Worm (Caenorhabditis elegans) whole organism, mixed stage, embryonic: ENCODE results near the gene T25G12.13.
A peak's percentile ranks its signal among the peaks of the same experiment; 100 is the strongest.

Experiments
- M03D4.4 ChIP-seq: sonication (generic microtip); optimal IDR thresholded peaks from 2 replicates; lab custom pipeline; 2017; ENCODE audit warnings: mild to moderate bottlenecking, missing genetic modification characterization, missing compliant biosample characterization
- ceh-39 ChIP-seq: fragments of 150-350 bp; optimal IDR thresholded peaks from 2 replicates; lab custom pipeline; 2014; ENCODE audit warnings: missing biosample characterization, missing genetic modification characterization
- ceh-83 ChIP-seq: fragments of 200-800 bp; sonication (Bioruptor generic); optimal IDR thresholded peaks from 2 replicates; lab custom pipeline; 2018; ENCODE audit warnings: mild to moderate bottlenecking, missing genetic modification characterization, missing compliant biosample characterization
- ces-1 ChIP-seq: fragments of 150-350 bp; optimal IDR thresholded peaks from 2 replicates; lab custom pipeline; 2014; ENCODE audit warnings: missing biosample characterization, missing genetic modification reagents, missing genetic modification characterization
- cnd-1 ChIP-seq: fragments of 200-800 bp; sonication (Bioruptor generic); optimal IDR thresholded peaks from 2 replicates; lab custom pipeline; 2018; ENCODE audit warnings: mild to moderate bottlenecking, missing genetic modification characterization, missing compliant biosample characterization
- drap-1 ChIP-seq: fragments of 200-800 bp; sonication (Bioruptor generic); optimal IDR thresholded peaks from 3 replicates; lab custom pipeline; 2018; ENCODE audit warnings: mild to moderate bottlenecking, missing genetic modification characterization, missing compliant biosample characterization
- elt-1 ChIP-seq: sonication (generic microtip); optimal IDR thresholded peaks from 2 replicates; lab custom pipeline; 2017; ENCODE audit warnings: missing genetic modification characterization, mild to moderate bottlenecking, missing compliant biosample characterization, antibody characterized with exemption, moderate library complexity, borderline replicate concordance; ENCODE audit not compliant: insufficient read depth
- elt-3 ChIP-seq: fragments of 150-350 bp; optimal IDR thresholded peaks from 2 replicates; lab custom pipeline; 2014; ENCODE audit warnings: missing biosample characterization, missing genetic modification characterization
- flh-1 ChIP-seq: fragments of 200-800 bp; sonication (Bioruptor generic); optimal IDR thresholded peaks from 2 replicates; lab custom pipeline; 2018; ENCODE audit warnings: mild to moderate bottlenecking, missing genetic modification characterization, moderate library complexity, missing compliant biosample characterization
- ham-2 ChIP-seq: fragments of 200-800 bp; sonication (Bioruptor generic); optimal IDR thresholded peaks from 2 replicates; lab custom pipeline; 2018; ENCODE audit warnings: mild to moderate bottlenecking, missing genetic modification characterization, missing compliant biosample characterization
- hlh-1 ChIP-seq: fragments of 150-350 bp; optimal IDR thresholded peaks from 2 replicates; lab custom pipeline; 2014; ENCODE audit warnings: missing biosample characterization, missing genetic modification reagents, missing genetic modification characterization
- lin-13 ChIP-seq: fragments of 150-350 bp; optimal IDR thresholded peaks from 2 replicates; lab custom pipeline; 2014; ENCODE audit warnings: missing biosample characterization, missing genetic modification characterization
- lin-32 ChIP-seq: fragments of 200-800 bp; sonication (Bioruptor generic); optimal IDR thresholded peaks from 2 replicates; lab custom pipeline; 2018; ENCODE audit warnings: mild to moderate bottlenecking, missing genetic modification characterization, missing compliant biosample characterization
- lsy-2 ChIP-seq: fragments of 150-350 bp; optimal IDR thresholded peaks from 2 replicates; lab custom pipeline; 2014; ENCODE audit warnings: missing biosample characterization, missing genetic modification characterization
- mab-5 ChIP-seq: fragments of 150-350 bp; optimal IDR thresholded peaks from 2 replicates; lab custom pipeline; 2014; ENCODE audit warnings: missing biosample characterization, missing genetic modification characterization
- mls-2 ChIP-seq: sonication (generic microtip); optimal IDR thresholded peaks from 2 replicates; lab custom pipeline; 2016; ENCODE audit warnings: mild to moderate bottlenecking, missing genetic modification characterization, moderate library complexity, missing compliant biosample characterization
- nhr-2 ChIP-seq: fragments of 150-350 bp; optimal IDR thresholded peaks from 2 replicates; lab custom pipeline; 2014; ENCODE audit warnings: missing biosample characterization, missing genetic modification characterization
- nhr-237 ChIP-seq: fragments of 150-350 bp; optimal IDR thresholded peaks from 2 replicates; lab custom pipeline; 2014; ENCODE audit warnings: missing biosample characterization, missing genetic modification characterization
- nhr-28 ChIP-seq: fragments of 150-350 bp; optimal IDR thresholded peaks from 2 replicates; lab custom pipeline; 2014; ENCODE audit warnings: missing biosample characterization, missing genetic modification characterization
- pha-4 ChIP-seq: fragments of 150-350 bp; optimal IDR thresholded peaks from 2 replicates; lab custom pipeline; 2018; ENCODE audit warnings: missing biosample characterization, missing genetic modification reagents, missing genetic modification characterization
- sem-2 ChIP-seq: fragments of 200-800 bp; sonication (Bioruptor generic); optimal IDR thresholded peaks from 2 replicates; lab custom pipeline; 2018; ENCODE audit warnings: mild to moderate bottlenecking, missing genetic modification characterization, missing compliant biosample characterization
- snpc-4 ChIP-seq: fragments of 150-350 bp; optimal IDR thresholded peaks from 2 replicates; lab custom pipeline; 2014; ENCODE audit warnings: missing biosample characterization, missing genetic modification characterization
- sptf-1 ChIP-seq: sonication (generic microtip); optimal IDR thresholded peaks from 2 replicates; lab custom pipeline; 2017; ENCODE audit warnings: mild to moderate bottlenecking, missing genetic modification characterization, moderate library complexity, missing compliant biosample characterization
- unc-120 ChIP-seq: sonication (generic microtip); optimal IDR thresholded peaks from 2 replicates; lab custom pipeline; 2017; ENCODE audit warnings: missing genetic modification characterization, missing compliant biosample characterization; ENCODE audit not compliant: poor library complexity, severe bottlenecking
- unc-39 ChIP-seq: fragments of 150-350 bp; optimal IDR thresholded peaks from 2 replicates; lab custom pipeline; 2014; ENCODE audit warnings: missing biosample characterization, missing genetic modification characterization
- unc-62 ChIP-seq: fragments of 150-350 bp; optimal IDR thresholded peaks from 2 replicates; lab custom pipeline; 2014; ENCODE audit warnings: missing biosample characterization, missing genetic modification reagents, missing genetic modification characterization
- zip-8 ChIP-seq: fragments of 150-350 bp; optimal IDR thresholded peaks from 2 replicates; lab custom pipeline; 2014; ENCODE audit warnings: missing biosample characterization, missing genetic modification characterization
- ztf-11 ChIP-seq: fragments of 150-350 bp; optimal IDR thresholded peaks from 2 replicates; lab custom pipeline; 2014; ENCODE audit warnings: missing biosample characterization, missing genetic modification characterization

The T25G12.13 gene

ce11 chrX:17235749-17236561 is 7.2 kb upstream of the T25G12.13 start, which contains the start of gene dhs-30:
Gene dhs-30, minus strand, starts transcription at chrX:17235838.
- TF ChIP-seq pha-4 (tag; lab: Kevin White, UChicago) (no peak), nhr-28 (no peak), nhr-237 (tag; lab: Kevin White, UChicago) (no peak), mls-2 (tag; lab: Kevin White, UChicago) (no peak), cnd-1 (tag; lab: Kevin White, UChicago) (no peak), ceh-39 (no peak), mab-5 (tag; lab: Kevin White, UChicago) (no peak), nhr-2 (tag; lab: Kevin White, UChicago) (no peak), lin-32 (GFP tag; lab: Kevin White, UChicago) (no peak), unc-39 (tag; lab: Kevin White, UChicago) (no peak), ham-2 (no peak), unc-62 (GFP tag; lab: Kevin White, UChicago) (no peak), flh-1 (GFP tag; lab: Kevin White, UChicago) (no peak), ces-1 (GFP tag; lab: Kevin White, UChicago) (no peak), elt-1 (no peak), ztf-11 (tag; lab: Kevin White, UChicago) (no peak)

- TF ChIP-seq unc-39 (tag; lab: Kevin White, UChicago) (no peak), drap-1 (GFP tag; lab: Kevin White, UChicago) (no peak), cnd-1 (tag; lab: Kevin White, UChicago) (no peak), elt-3 (tag; lab: Kevin White, UChicago) (no peak), zip-8 (tag; lab: Kevin White, UChicago) (no peak)
These were observed 5.7 kb upstream of the T25G12.13 start, which contains the start of gene T25G12.11 for ce11 chrX:17237439-17237838. Gene T25G12.11, minus strand, starts transcription at chrX:17237539.

ce11 chrX:17247260-17247659 is 4.1 kb downstream of the T25G12.13 start:
- TF ChIP-seq lin-13 (tag; lab: Kevin White, UChicago), result no peak
- TF ChIP-seq sem-2 (GFP tag; lab: Kevin White, UChicago), result no peak
- no peak for TF ChIP-seq hlh-1 (tag; lab: Kevin White, UChicago)
- no peak for TF ChIP-seq unc-39 (tag; lab: Kevin White, UChicago)
- no peak for TF ChIP-seq M03D4.4
- no peak for TF ChIP-seq zip-8 (tag; lab: Kevin White, UChicago)
- TF ChIP-seq nhr-2 (tag; lab: Kevin White, UChicago), result no peak
- TF ChIP-seq nhr-237 (tag; lab: Kevin White, UChicago), result no peak
- TF ChIP-seq flh-1 (GFP tag; lab: Kevin White, UChicago), result no peak
- no peak for TF ChIP-seq unc-62 (GFP tag; lab: Kevin White, UChicago)
- no peak for TF ChIP-seq ces-1 (GFP tag; lab: Kevin White, UChicago)
- TF ChIP-seq unc-120, result no peak
- no peak for TF ChIP-seq lin-32 (GFP tag; lab: Kevin White, UChicago)
- TF ChIP-seq elt-3 (tag; lab: Kevin White, UChicago), result no peak
- TF ChIP-seq lsy-2, result no peak
- TF ChIP-seq ham-2, result no peak
- no peak for TF ChIP-seq ceh-83 (GFP tag; lab: Kevin White, UChicago)
- no peak for TF ChIP-seq snpc-4 (tag; lab: Kevin White, UChicago)
- no peak for TF ChIP-seq ceh-39

DNA sequence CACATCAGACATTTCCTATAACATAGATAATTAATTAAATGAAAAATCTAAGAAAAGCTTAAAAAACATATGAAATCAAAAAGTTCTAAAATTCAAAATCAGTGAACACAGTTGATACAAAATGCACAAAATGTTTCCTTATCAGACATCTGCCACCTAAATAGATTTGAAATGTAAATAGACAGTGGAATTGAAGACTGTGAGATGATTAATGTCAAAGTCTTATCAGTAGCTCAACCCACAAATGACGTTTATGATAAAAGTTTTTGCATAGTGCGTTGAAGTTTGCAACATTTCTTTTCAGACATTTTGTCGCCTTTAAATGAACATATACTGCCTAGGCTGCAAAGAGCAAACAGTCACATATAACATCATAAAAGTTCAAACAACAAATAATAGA is 13.6 kb downstream of the T25G12.13 start, which contains the start of gene Y40C7B.4:
TSS of gene Y40C7B.4 (minus strand) at position 19 of the 400 bp plus-strand sequence.
- no peak for TF ChIP-seq lin-13 (tag; lab: Kevin White, UChicago)
- TF ChIP-seq snpc-4 (tag; lab: Kevin White, UChicago), result no peak
- TF ChIP-seq ceh-39, result no peak
- no peak for TF ChIP-seq ham-2
- no peak for TF ChIP-seq ztf-11 (tag; lab: Kevin White, UChicago)
- TF ChIP-seq zip-8 (tag; lab: Kevin White, UChicago), result no peak

- TF ChIP-seq ceh-83 (GFP tag; lab: Kevin White, UChicago), result peak; percentile 87
- TF ChIP-seq drap-1 (GFP tag; lab: Kevin White, UChicago), result no peak
- no peak for TF ChIP-seq sptf-1 (tag; lab: Kevin White, UChicago)
- peak; percentile 55 for TF ChIP-seq sem-2 (GFP tag; lab: Kevin White, UChicago)
These were observed 45.2 kb downstream of the T25G12.13 start for ce11 chrX:17288378-17288777.
